Fruit fly (Drosophila melanogaster): ENCODE measurements around the gene CG10903.

DNA sequence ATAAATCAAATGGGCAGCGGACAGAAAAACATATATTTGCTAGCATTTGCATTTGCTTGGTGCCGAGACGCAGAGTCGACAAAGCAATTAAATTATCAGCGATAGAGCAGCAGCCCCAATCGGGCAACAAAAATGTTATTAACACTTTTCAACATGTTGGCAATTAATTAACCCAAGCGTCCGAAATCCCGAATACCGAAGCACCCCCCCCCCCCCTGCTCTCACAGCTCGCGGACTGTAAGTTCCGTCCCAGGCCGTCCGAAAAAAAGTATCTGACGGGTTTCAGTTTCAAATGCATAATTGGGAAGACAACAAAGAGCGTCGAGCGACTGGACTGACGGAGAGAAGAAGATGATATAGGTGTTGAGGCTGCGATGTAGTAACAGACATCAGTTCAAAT, 40.0 kb upstream of the CG10903 start:
- TF ChIP-seq Hr3 (GFP tag; optimal IDR thresholded peaks at IDR 0.05), result no peak
- TF ChIP-seq CG4328 (GFP tag; optimal IDR thresholded peaks at IDR 0.05), result no peak
- TF ChIP-seq eyg (GFP tag; optimal IDR thresholded peaks at IDR 0.05), result no peak
- no peak for TF ChIP-seq run (tag; optimal IDR thresholded peaks at IDR 0.05)
- no peak for TF ChIP-seq CG12236 (GFP tag; optimal IDR thresholded peaks at IDR 0.05)
- no peak for TF ChIP-seq CG7928 (GFP tag; optimal IDR thresholded peaks at IDR 0.05)
- no peak for TF ChIP-seq jigr1 (GFP tag; IDR thresholded peaks at IDR 0.05)
- no peak for TF ChIP-seq CG4617 (GFP tag; optimal IDR thresholded peaks at IDR 0.05; ENCODE audit: borderline replicate concordance)
- no peak for TF ChIP-seq jing (GFP tag; optimal IDR thresholded peaks at IDR 0.05)
- no peak for TF ChIP-seq CG13775 (GFP tag; optimal IDR thresholded peaks at IDR 0.05)
- TF ChIP-seq slou (GFP tag; optimal IDR thresholded peaks at IDR 0.05), result no peak
- no peak for TF ChIP-seq Scr (GFP tag; IDR thresholded peaks at IDR 0.05; ENCODE audit: partially characterized antibody)
